Fruit fly (Drosophila melanogaster) Kc167 (cell line): Measurements from ENCODE around the gene CG4691.

Experiments used
- Myc ChIP-seq: fragments of >200 bp; optimal IDR thresholded peaks from 2 replicates; lab custom pipeline; 2017; ENCODE audit warnings: missing external identifiers
- Sin3A ChIP-seq: fragments of >200 bp; optimal IDR thresholded peaks from 2 replicates; lab custom pipeline; 2018; ENCODE audit warnings: missing external identifiers
- h ChIP-seq: fragments of >200 bp; optimal IDR thresholded peaks from 3 replicates; lab custom pipeline; 2018; ENCODE audit warnings: missing external identifiers
- insv ChIP-seq: fragments of >200 bp; optimal IDR thresholded peaks from 3 replicates; lab custom pipeline; 2018; ENCODE audit warnings: missing external identifiers
- psq ChIP-seq: fragments of >200 bp; optimal IDR thresholded peaks from 2 replicates; lab custom pipeline; 2017; ENCODE audit warnings: missing external identifiers
- ttk ChIP-seq: sonication (Bioruptor generic); optimal IDR thresholded peaks from 2 replicates; lab custom pipeline; 2017; ENCODE audit warnings: missing external identifiers

DNA sequence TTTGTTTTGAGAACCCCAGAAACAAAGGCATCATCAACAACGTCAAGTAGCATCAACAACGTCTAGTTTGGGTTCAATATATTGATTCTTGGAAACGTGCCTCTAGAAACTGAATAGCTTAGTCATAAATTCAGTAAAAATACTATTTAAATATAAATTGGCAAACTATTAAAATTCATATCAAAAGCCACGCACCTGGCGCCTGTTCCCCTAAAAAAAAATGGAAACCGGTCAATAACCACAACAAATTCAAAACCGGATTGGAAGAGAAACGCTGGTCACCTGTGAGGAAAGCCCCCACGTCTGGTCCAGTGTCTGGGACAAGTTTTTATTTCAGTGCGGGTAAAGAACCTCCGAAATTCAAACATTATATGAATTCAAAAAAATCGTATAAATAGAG lies 48.3 kb upstream of the CG4691 start, which contains the start of gene CG15282:
- no peak for TF ChIP-seq Myc
- no peak for TF ChIP-seq h (lab: Kevin White, UChicago)
- no peak for TF ChIP-seq insv (lab: Kevin White, UChicago)
- TF ChIP-seq psq (lab: Kevin White, UChicago) = no peak
- no peak for TF ChIP-seq ttk
- TF ChIP-seq Sin3A (lab: Kevin White, UChicago) = no peak
